Worm (Caenorhabditis elegans) whole organism, L2 larva: ENCODE data around the gene chpf-1.

ENCODE experiments used
- alr-1 ChIP-seq: fragments of 150-350 bp; optimal IDR thresholded peaks from 2 replicates; lab custom pipeline; 2014; ENCODE audit warnings: missing biosample characterization, missing genetic modification characterization
- lin-11 ChIP-seq: fragments of 150-350 bp; sonication (generic microtip); optimal IDR thresholded peaks from 2 replicates; lab custom pipeline; 2014; ENCODE audit warnings: missing biosample characterization, missing genetic modification characterization, inconsistent platforms, mixed read lengths
- sem-4 ChIP-seq: fragments of 150-350 bp; optimal IDR thresholded peaks from 2 replicates; lab custom pipeline; 2014; ENCODE audit warnings: missing biosample characterization, missing genetic modification reagents, missing genetic modification characterization
- unc-62 ChIP-seq: fragments of 150-350 bp; optimal IDR thresholded peaks from 2 replicates; lab custom pipeline; 2014; ENCODE audit warnings: missing biosample characterization, missing genetic modification reagents, missing genetic modification characterization
- ztf-11 ChIP-seq: sonication (generic microtip); optimal IDR thresholded peaks from 2 replicates; lab custom pipeline; 2017; ENCODE audit warnings: missing biosample characterization, missing genetic modification characterization

DNA sequence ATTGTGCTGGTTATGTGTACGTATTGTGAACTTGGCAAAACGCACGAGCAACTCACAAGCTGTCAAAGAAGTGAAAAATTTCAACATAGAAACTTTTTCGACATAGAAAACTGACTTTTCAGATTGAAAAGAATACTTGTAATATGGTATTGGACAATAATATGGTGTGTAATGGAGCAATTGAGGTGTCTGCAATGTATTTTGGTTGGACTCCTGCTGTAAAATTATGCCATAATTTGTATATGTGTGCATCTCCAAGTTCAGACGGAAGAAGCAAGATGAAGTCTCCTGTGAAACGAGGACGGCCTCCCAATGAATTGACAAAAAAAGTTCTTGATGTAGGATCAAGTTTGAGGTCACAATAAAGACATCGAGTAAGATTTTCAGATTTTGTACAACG lies 19.5 kb downstream of the chpf-1 start:
- TF ChIP-seq unc-62, result no peak
- TF ChIP-seq sem-4 (tag; lab: Kevin White, UChicago), result no peak
- TF ChIP-seq ztf-11, result no peak
- TF ChIP-seq lin-11, result no peak
- no peak for TF ChIP-seq alr-1 (tag; lab: Kevin White, UChicago)
